Worm (Caenorhabditis elegans) whole organism, late embryonic: Measurements from ENCODE around the gene H02F09.2.

Source experiments
- ceh-9 ChIP-seq: sonication (generic microtip); optimal IDR thresholded peaks from 2 replicates; lab custom pipeline; 2016; ENCODE audit warnings: mild to moderate bottlenecking, missing genetic modification characterization, inconsistent platforms, missing compliant biosample characterization
- fax-1 ChIP-seq: sonication (generic microtip); optimal IDR thresholded peaks from 2 replicates; lab custom pipeline; 2016; ENCODE audit warnings: missing genotype, missing genetic modification characterization, missing compliant biosample characterization
- fkh-6 ChIP-seq: sonication (generic microtip); optimal IDR thresholded peaks from 2 replicates; lab custom pipeline; 2016; ENCODE audit warnings: missing genetic modification characterization, missing compliant biosample characterization
- lim-6 ChIP-seq: sonication (generic microtip); optimal IDR thresholded peaks from 2 replicates; lab custom pipeline; 2016; ENCODE audit warnings: missing genetic modification characterization, missing compliant biosample characterization
- nfya-1 ChIP-seq: sonication (generic microtip); optimal IDR thresholded peaks from 2 replicates; lab custom pipeline; 2017; ENCODE audit warnings: missing genetic modification characterization, mild to moderate bottlenecking, missing compliant biosample characterization, antibody characterized with exemption, moderate library complexity

- TF ChIP-seq fkh-6 (tag; lab: Kevin White, UChicago) (no peak), ceh-9 (no peak), lim-6 (no peak), fax-1 (tag; lab: Kevin White, UChicago) (no peak), nfya-1 (no peak)
These were observed 40.9 kb downstream of the H02F09.2 start for ce11 chrX:1612948-1613347.
